Worm (Caenorhabditis elegans): ENCODE measurements around the gene nnt-1.

nnt-1 gene

ce11 chrX:6112817-6113216 is 9.3 kb upstream of the nnt-1 start, which contains the start of gene prx-3:
Gene prx-3 (minus strand): TSS chrX:6112917.
- no peak for TF ChIP-seq unc-62 (GFP tag; optimal IDR thresholded peaks at IDR 0.05)
- no peak for TF ChIP-seq nhr-237 (tag; optimal IDR thresholded peaks at IDR 0.05)
- no peak for TF ChIP-seq sup-37 (GFP tag; optimal IDR thresholded peaks at IDR 0.05)
- no peak for TF ChIP-seq nhr-28 (tag; optimal IDR thresholded peaks at IDR 0.05)
- peak; percentile 46 for TF ChIP-seq nhr-20 (tag; optimal IDR thresholded peaks at IDR 0.05)
- TF ChIP-seq lin-15B (tag; optimal IDR thresholded peaks at IDR 0.05): no peak
- no peak for TF ChIP-seq grh-1 (GFP tag; IDR thresholded peaks at IDR 0.05)
- TF ChIP-seq ceh-8 (GFP tag; optimal IDR thresholded peaks at IDR 0.05): no peak

ce11 chrX:6115502-6115901 is 6.6 kb upstream of the nnt-1 start, which contains the start of gene C15H9.3:
Gene C15H9.3 (plus strand): TSS chrX:6115802.
- TF ChIP-seq mdl-1 (tag; optimal IDR thresholded peaks at IDR 0.05) (no peak), ceh-90 (tag; optimal IDR thresholded peaks at IDR 0.05) (no peak), mab-9 (GFP tag; IDR thresholded peaks at IDR 0.05) (no peak)

ce11 chrX:6118086-6118825 is 3.9 kb upstream of the nnt-1 start, which contains the start of gene C15H9.2:
Gene C15H9.2 (plus strand): TSS chrX:6118526.
- TF ChIP-seq skn-1 (tag; optimal IDR thresholded peaks at IDR 0.05): no peak
- peak; percentile 14 for TF ChIP-seq ceh-8 (GFP tag; optimal IDR thresholded peaks at IDR 0.05)
- peak; percentile 56 for TF ChIP-seq elt-2 (tag; optimal IDR thresholded peaks at IDR 0.05)
- TF ChIP-seq egl-27 (tag; optimal IDR thresholded peaks at IDR 0.05): no peak
- TF ChIP-seq fkh-8 (tag; optimal IDR thresholded peaks at IDR 0.05): peak; percentile 53
- TF ChIP-seq snu-23 (GFP tag; optimal IDR thresholded peaks at IDR 0.05): no peak
- TF ChIP-seq lin-14 (GFP tag; optimal IDR thresholded peaks at IDR 0.05): peak; percentile 20
- TF ChIP-seq nhr-84 (tag; optimal IDR thresholded peaks at IDR 0.05): no peak
- no peak for TF ChIP-seq zag-1 (tag; optimal IDR thresholded peaks at IDR 0.05)
- TF ChIP-seq lin-13 (GFP tag; optimal IDR thresholded peaks at IDR 0.05): no peak
- TF ChIP-seq ces-1 (GFP tag; optimal IDR thresholded peaks at IDR 0.05): no peak
- no peak for TF ChIP-seq xbp-1 (tag; optimal IDR thresholded peaks at IDR 0.05)
- no peak for TF ChIP-seq lir-3 (tag; optimal IDR thresholded peaks at IDR 0.05; ENCODE audit: poor library complexity)
- TF ChIP-seq mep-1 (tag; optimal IDR thresholded peaks at IDR 0.05): no peak
- TF ChIP-seq nhr-19 (GFP tag; conservative IDR thresholded peaks at IDR 0.05): no peak
- no peak for TF ChIP-seq dpl-1 (GFP tag; optimal IDR thresholded peaks at IDR 0.05)
- no peak for TF ChIP-seq lsy-2 (tag; optimal IDR thresholded peaks at IDR 0.05)
- TF ChIP-seq sptf-1 (tag; optimal IDR thresholded peaks at IDR 0.05): no peak
- no peak for TF ChIP-seq C04F5.9 (tag; optimal IDR thresholded peaks at IDR 0.05)
- TF ChIP-seq ceh-88 (GFP tag; IDR thresholded peaks at IDR 0.05): no peak

ce11 chrX:6121279-6121678 is 832 bp upstream of the nnt-1 start:
- TF ChIP-seq skn-1 (tag; optimal IDR thresholded peaks at IDR 0.05) (no peak), lir-3 (tag; optimal IDR thresholded peaks at IDR 0.05; ENCODE audit: poor library complexity) (no peak), nhr-47 (tag; optimal IDR thresholded peaks at IDR 0.05) (no peak), nhr-85 (tag) (no peak), egl-13 (tag; optimal IDR thresholded peaks at IDR 0.05) (no peak), zag-1 (tag; optimal IDR thresholded peaks at IDR 0.05) (no peak), nhr-84 (tag; optimal IDR thresholded peaks at IDR 0.05) (no peak), tbx-2 (tag; optimal IDR thresholded peaks at IDR 0.05) (no peak), nhr-77 (tag; optimal IDR thresholded peaks at IDR 0.05) (no peak), rnt-1 (tag; optimal IDR thresholded peaks at IDR 0.05) (no peak), ztf-4 (tag; optimal IDR thresholded peaks at IDR 0.05) (no peak), efl-3 (GFP tag; optimal IDR thresholded peaks at IDR 0.05) (no peak), ces-1 (GFP tag; optimal IDR thresholded peaks at IDR 0.05) (no peak), unc-86 (tag; optimal IDR thresholded peaks at IDR 0.05) (no peak), zip-4 (GFP tag; optimal IDR thresholded peaks at IDR 0.05) (no peak), lin-15B (tag; optimal IDR thresholded peaks at IDR 0.05) (no peak), efl-1 (optimal IDR thresholded peaks at IDR 0.05) (no peak), efl-1 (GFP tag; optimal IDR thresholded peaks at IDR 0.05 in 1 of 2) (no peak), mep-1 (tag; optimal IDR thresholded peaks at IDR 0.05) (no peak)
